Worm (Caenorhabditis elegans) whole organism, midembryonic: ENCODE results near the gene bli-1.

ENCODE experiments used
- cog-1 ChIP-seq: sonication (generic microtip); optimal IDR thresholded peaks from 2 replicates; lab custom pipeline; 2016; ENCODE audit warnings: missing genetic modification characterization, missing compliant biosample characterization
- flt-1 ChIP-seq: fragments of 200-800 bp; sonication (Bioruptor generic); IDR thresholded peaks from 2 replicates; pipeline ENCODE4 v1.3.6; 2022; ENCODE audit warnings: missing genetic modification characterization, missing compliant biosample characterization
- klf-2 ChIP-seq: fragments of 200-800 bp; sonication (Bioruptor generic); conservative IDR thresholded peaks from 2 replicates; pipeline ENCODE4 v1.3.6; 2022; ENCODE audit warnings: missing genetic modification reagents, missing genetic modification characterization, missing compliant biosample characterization
- med-1 ChIP-seq: sonication (generic microtip); optimal IDR thresholded peaks from 2 replicates; lab custom pipeline; 2017; ENCODE audit warnings: missing genetic modification characterization, mild to moderate bottlenecking, missing compliant biosample characterization, antibody characterized with exemption, missing genetic modification reagents; ENCODE audit not compliant: insufficient read depth
- ref-1 ChIP-seq: fragments of 200-800 bp; sonication (Bioruptor generic); conservative IDR thresholded peaks from 2 replicates; pipeline ENCODE4 v1.3.6; 2022; ENCODE audit warnings: missing genetic modification reagents, missing genetic modification characterization, missing compliant biosample characterization
- tab-1 ChIP-seq: fragments of 200-800 bp; sonication (Bioruptor generic); IDR thresholded peaks from 2 replicates; pipeline ENCODE4 v1.3.6; 2022; ENCODE audit warnings: missing genetic modification characterization, missing compliant biosample characterization
- ztf-23 ChIP-seq: fragments of 200-800 bp; sonication (Bioruptor generic); IDR thresholded peaks from 2 replicates; pipeline ENCODE4 v1.3.6; 2022; ENCODE audit warnings: missing genetic modification reagents, missing genetic modification characterization, missing compliant biosample characterization

ce11 chrII:10717124-10717523 is 8.4 kb downstream of the bli-1 start, which contains the start of gene C09G5.13:
- TF ChIP-seq ztf-23 (GFP tag; lab: Robert Waterston, UW) (no peak), tab-1 (GFP tag; lab: Robert Waterston, UW) (no peak), flt-1 (GFP tag; lab: Robert Waterston, UW) (no peak), cog-1 (tag; lab: Kevin White, UChicago) (no peak), med-1 (GFP tag; lab: Kevin White, UChicago) (no peak), ref-1 (no peak), klf-2 (GFP tag; lab: Robert Waterston, UW) (no peak)
